Fruit fly (Drosophila melanogaster): Measurements from ENCODE around the gene CG10341.
A peak's percentile ranks its signal among the peaks of the same experiment; 100 is the strongest.

Gene CG10341

dm6 chr2L:18698559-18699130 is at the start of gene CG10341:
Gene CG10341, plus strand, starts transcription at chr2L:18698714.
- TF ChIP-seq CG15336 (GFP tag; IDR thresholded peaks at IDR 0.05) (no peak), eg (GFP tag; IDR thresholded peaks at IDR 0.05) (no peak), CG6276 (GFP tag; optimal IDR thresholded peaks at IDR 0.05) (no peak), Eip78C (GFP tag) (peak; percentile 63), OdsH (GFP tag; optimal IDR thresholded peaks at IDR 0.05) (no peak), net (GFP tag; optimal IDR thresholded peaks at IDR 0.05) (no peak)

DNA sequence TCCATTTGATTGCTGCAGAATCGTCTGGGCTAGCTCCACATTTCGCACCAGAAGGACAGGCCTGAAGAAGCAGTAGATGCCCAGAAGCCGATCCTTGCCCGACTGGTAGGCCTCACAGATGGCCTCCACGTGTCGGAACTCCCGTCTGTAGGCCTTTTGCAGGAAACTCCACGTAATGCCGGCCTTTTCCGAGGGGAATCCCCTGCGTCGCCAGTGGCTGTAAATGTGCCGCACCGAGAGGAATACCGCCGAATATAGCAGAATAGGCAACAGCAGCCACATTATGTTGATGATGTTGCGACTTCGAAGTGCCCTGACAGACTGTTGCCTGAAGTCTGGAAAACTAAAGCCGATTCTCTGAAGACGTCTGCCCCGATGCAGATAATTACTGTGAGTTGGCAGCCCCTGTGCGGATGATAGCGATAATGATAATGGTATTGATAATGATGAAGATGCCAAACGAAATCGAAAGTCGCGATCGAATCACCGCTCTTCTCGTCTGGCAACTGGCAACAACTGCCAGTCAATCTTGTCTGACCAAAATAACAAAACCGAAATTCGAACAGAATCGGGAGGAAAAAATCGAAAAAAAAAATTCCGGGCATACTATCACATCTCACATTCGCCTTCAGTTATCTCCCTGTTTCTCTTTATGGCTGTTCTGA is 45.7 kb upstream of the CG10341 start, which contains the start of gene Cyp310a1:
Cyp310a1 (minus strand) TSS at position 348 of the 665 bp plus-strand sequence.
- TF ChIP-seq achi (GFP tag; optimal IDR thresholded peaks at IDR 0.05) (no peak), cyc (GFP tag; optimal IDR thresholded peaks at IDR 0.05) (no peak), ss (GFP tag; optimal IDR thresholded peaks at IDR 0.05) (no peak), CG7368 (GFP tag; optimal IDR thresholded peaks at IDR 0.05) (no peak), CG6163 (GFP tag; IDR thresholded peaks at IDR 0.05) (peak; percentile 32; the same call in 1 of the 3 replicates), Eip78C (GFP tag) (no peak), Sox102F (GFP tag; optimal IDR thresholded peaks at IDR 0.05) (no peak), CG9139 (GFP tag; optimal IDR thresholded peaks at IDR 0.05) (no peak), Blimp-1 (GFP tag; optimal IDR thresholded peaks at IDR 0.05) (peak; percentile 90), CG34406 (GFP tag; optimal IDR thresholded peaks at IDR 0.05) (no peak), CG6808 (GFP tag; optimal IDR thresholded peaks at IDR 0.05) (no peak), dsx (GFP tag; optimal IDR thresholded peaks at IDR 0.05; ENCODE audit: poor library complexity, severe bottlenecking) (no peak), CG10631 (GFP tag; optimal IDR thresholded peaks at IDR 0.05) (no peak)

DNA sequence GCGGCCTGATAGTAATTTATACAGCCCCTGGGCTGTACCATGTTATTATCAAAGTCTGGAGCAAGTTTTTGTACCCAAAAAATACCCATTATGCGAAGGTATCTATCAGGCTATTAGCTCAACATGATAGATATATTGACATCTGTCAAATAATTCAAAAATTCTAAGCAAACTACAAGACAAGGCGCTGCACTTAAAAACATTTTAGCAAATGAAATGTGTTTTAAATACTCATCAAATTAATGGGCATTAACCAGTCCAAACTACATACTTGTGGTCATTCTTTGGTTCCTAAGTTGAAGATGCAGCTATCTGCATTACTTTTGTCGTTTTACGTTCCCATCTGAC is 45.2 kb upstream of the CG10341 start:
- TF ChIP-seq CG6854 (GFP tag; optimal IDR thresholded peaks at IDR 0.05): no peak
- TF ChIP-seq CG10669 (GFP tag; optimal IDR thresholded peaks at IDR 0.05): peak; percentile 85
- no peak for TF ChIP-seq dac (GFP tag; optimal IDR thresholded peaks at IDR 0.05)
- TF ChIP-seq ss (GFP tag; optimal IDR thresholded peaks at IDR 0.05): peak; percentile 62 to 73
- TF ChIP-seq CG15336 (GFP tag; IDR thresholded peaks at IDR 0.05): peak; percentile 68; the same call in 1 of the 2 replicates
- peak; percentile 78 for TF ChIP-seq net (GFP tag; optimal IDR thresholded peaks at IDR 0.05)
- peak; percentile 97 for TF ChIP-seq svp (GFP tag)
- peak; percentile 90 for TF ChIP-seq esn (GFP tag; optimal IDR thresholded peaks at IDR 0.05)
- peak; percentile 90 for TF ChIP-seq Ets21C (GFP tag; optimal IDR thresholded peaks at IDR 0.05)
- no peak for TF ChIP-seq Lpt (GFP tag; optimal IDR thresholded peaks at IDR 0.05)
- peak; percentile 79 for TF ChIP-seq spab (GFP tag; optimal IDR thresholded peaks at IDR 0.05)
- TF ChIP-seq Met (GFP tag; optimal IDR thresholded peaks at IDR 0.05): peak; percentile 81
- peak; percentile 43 to 62 for TF ChIP-seq salr (GFP tag; optimal IDR thresholded peaks at IDR 0.05)
- TF ChIP-seq fkh (GFP tag; optimal IDR thresholded peaks at IDR 0.05): no peak
- peak; percentile 72; the same call in 2 of the 3 replicates for TF ChIP-seq eg (GFP tag; IDR thresholded peaks at IDR 0.05)
- no peak for TF ChIP-seq CG11294 (GFP tag; IDR thresholded peaks at IDR 0.05)
- TF ChIP-seq dsx (GFP tag; optimal IDR thresholded peaks at IDR 0.05; ENCODE audit: poor library complexity, severe bottlenecking): peak; percentile 85
- no peak for TF ChIP-seq CG16779 (tag; optimal IDR thresholded peaks at IDR 0.05)
- peak; percentile 87 for TF ChIP-seq Hr39 (GFP tag; optimal IDR thresholded peaks at IDR 0.05)
- peak; percentile 97 for TF ChIP-seq Eip78C (GFP tag)
- TF ChIP-seq CG6808 (GFP tag; optimal IDR thresholded peaks at IDR 0.05): peak; percentile 73
- TF ChIP-seq Eip93F (GFP tag; optimal IDR thresholded peaks at IDR 0.05): peak; percentile 61
- TF ChIP-seq CG31627 (GFP tag; optimal IDR thresholded peaks at IDR 0.05): peak; percentile 83
- TF ChIP-seq Smox (GFP tag; optimal IDR thresholded peaks at IDR 0.05): peak; percentile 92
- peak; percentile 29 for TF ChIP-seq CG4318 (GFP tag; optimal IDR thresholded peaks at IDR 0.05)
- peak; percentile 85 for TF ChIP-seq Ets96B (tag; optimal IDR thresholded peaks at IDR 0.05)
- peak; percentile 86 for TF ChIP-seq CG3919 (GFP tag; optimal IDR thresholded peaks at IDR 0.05)
- peak; percentile 35; the same call in 1 of the 2 replicates for TF ChIP-seq Gug (GFP tag; IDR thresholded peaks at IDR 0.05)
- TF ChIP-seq Blimp-1 (GFP tag; optimal IDR thresholded peaks at IDR 0.05): peak; percentile 60
- peak; percentile 82 for TF ChIP-seq CG34406 (GFP tag; optimal IDR thresholded peaks at IDR 0.05)
- TF ChIP-seq fd85E (GFP tag; optimal IDR thresholded peaks at IDR 0.05): no peak
- peak; percentile 70 for TF ChIP-seq Sox15 (GFP tag; optimal IDR thresholded peaks at IDR 0.05)
- TF ChIP-seq CG11902 (GFP tag; optimal IDR thresholded peaks at IDR 0.05): peak; percentile 78
- peak; percentile 28 for TF ChIP-seq CG6276 (GFP tag; optimal IDR thresholded peaks at IDR 0.05)
- peak; percentile 89 for TF ChIP-seq Sox102F (GFP tag; optimal IDR thresholded peaks at IDR 0.05)
- peak; percentile 63 for TF ChIP-seq Hr4 (GFP tag; optimal IDR thresholded peaks at IDR 0.05)
- TF ChIP-seq acj6 (GFP tag; optimal IDR thresholded peaks at IDR 0.05): peak; percentile 83

Measured in whole organism, prepupa.